Worm (Caenorhabditis elegans) whole organism, young adult: ENCODE data around the gene cox-6B.

ENCODE experiments used
- B0035.1 ChIP-seq: sonication (generic microtip); optimal IDR thresholded peaks from 2 replicates; lab custom pipeline; 2016; ENCODE audit warnings: missing genetic modification characterization, mild to moderate bottlenecking, missing compliant biosample characterization, missing genotype, missing genetic modification reagents
- D2030.7 ChIP-seq: fragments of 200-800 bp; sonication (Bioruptor generic); IDR thresholded peaks from 2 replicates; pipeline ENCODE4 v1.3.6; 2022; ENCODE audit warnings: missing genetic modification reagents, missing genetic modification characterization, missing compliant biosample characterization
- F10E7.11 ChIP-seq: sonication (generic microtip); optimal IDR thresholded peaks from 2 replicates; lab custom pipeline; 2017; ENCODE audit warnings: mild to moderate bottlenecking, missing genetic modification characterization, moderate library complexity, missing compliant biosample characterization
- F22D6.2 ChIP-seq: sonication (generic microtip); optimal IDR thresholded peaks from 2 replicates; lab custom pipeline; 2016; ENCODE audit warnings: mild to moderate bottlenecking, missing genetic modification characterization, missing compliant biosample characterization
- F37B4.10 ChIP-seq: fragments of 200-800 bp; sonication (Bioruptor generic); IDR thresholded peaks from 2 replicates; pipeline ENCODE4 v1.3.6; 2022; ENCODE audit warnings: missing genetic modification characterization, missing compliant biosample characterization
- F49E8.2 ChIP-seq: sonication (generic microtip); optimal IDR thresholded peaks from 3 replicates; lab custom pipeline; 2017; ENCODE audit warnings: missing genetic modification characterization, mild to moderate bottlenecking, missing compliant biosample characterization, antibody characterized with exemption, moderate library complexity; ENCODE audit not compliant: insufficient read depth
- F52B5.7 ChIP-seq: sonication (generic microtip); optimal IDR thresholded peaks from 2 replicates; lab custom pipeline; 2016; ENCODE audit warnings: mild to moderate bottlenecking, missing genetic modification characterization, missing compliant biosample characterization
- K11D2.4 ChIP-seq: fragments of 200-800 bp; sonication (Bioruptor generic); IDR thresholded peaks from 2 replicates; pipeline ENCODE4 v1.3.6; 2022; ENCODE audit warnings: missing genetic modification reagents, missing genetic modification characterization, missing compliant biosample characterization
- K12H6.12 ChIP-seq: fragments of 200-800 bp; sonication (Bioruptor generic); optimal IDR thresholded peaks from 2 replicates; lab custom pipeline; 2018; ENCODE audit warnings: mild to moderate bottlenecking, missing genetic modification characterization, missing compliant biosample characterization
- T07F8.4 ChIP-seq: sonication (generic microtip); optimal IDR thresholded peaks from 2 replicates; lab custom pipeline; 2016; ENCODE audit warnings: mild to moderate bottlenecking, missing genetic modification characterization, moderate library complexity, missing compliant biosample characterization
- Y56A3A.18 ChIP-seq: fragments of 200-800 bp; sonication (Bioruptor generic); IDR thresholded peaks from 2 replicates; pipeline ENCODE4 v1.3.6; 2022; ENCODE audit warnings: missing genetic modification reagents, missing genetic modification characterization, missing compliant biosample characterization
- Y79H2A.3 ChIP-seq: fragments of 200-800 bp; sonication (Bioruptor generic); conservative IDR thresholded peaks from 2 replicates; pipeline ENCODE4 v1.3.6; 2022; ENCODE audit warnings: missing genetic modification reagents, missing genetic modification characterization, missing compliant biosample characterization
- ZK185.1 ChIP-seq: sonication (generic microtip); optimal IDR thresholded peaks from 2 replicates; lab custom pipeline; 2016; ENCODE audit warnings: mild to moderate bottlenecking, missing genetic modification characterization, missing compliant biosample characterization; ENCODE audit not compliant: poor library complexity, severe bottlenecking
- aptf-2 ChIP-seq: fragments of 200-800 bp; sonication (Bioruptor generic); conservative IDR thresholded peaks from 2 replicates; pipeline ENCODE4 v1.3.6; 2022; ENCODE audit warnings: missing genetic modification reagents, missing genetic modification characterization, missing compliant biosample characterization
- aptf-3 ChIP-seq: fragments of 200-800 bp; sonication (Bioruptor generic); IDR thresholded peaks from 2 replicates; pipeline ENCODE4 v1.3.6; 2022; ENCODE audit warnings: missing genetic modification characterization, missing compliant biosample characterization
- atf-7 ChIP-seq: sonication (generic microtip); optimal IDR thresholded peaks from 2 replicates; lab custom pipeline; 2017; ENCODE audit warnings: mild to moderate bottlenecking, missing genetic modification characterization, missing compliant biosample characterization
- athp-1 ChIP-seq: sonication (generic microtip); optimal IDR thresholded peaks from 2 replicates; lab custom pipeline; 2017; ENCODE audit warnings: mild to moderate bottlenecking, missing genetic modification characterization, missing compliant biosample characterization
- attf-6 ChIP-seq: fragments of 200-800 bp; sonication (Bioruptor generic); IDR thresholded peaks from 2 replicates; pipeline ENCODE4 v1.3.6; 2022; ENCODE audit warnings: missing genetic modification reagents, missing genetic modification characterization, missing compliant biosample characterization
- bed-1 ChIP-seq: fragments of 200-800 bp; sonication (Bioruptor generic); IDR thresholded peaks from 2 replicates; pipeline ENCODE4 v1.3.6; 2022; ENCODE audit warnings: missing genetic modification reagents, missing genetic modification characterization, missing compliant biosample characterization
- ceh-100 ChIP-seq: fragments of 200-800 bp; sonication (Bioruptor generic); IDR thresholded peaks from 2 replicates; pipeline ENCODE4 v1.3.6; 2022; ENCODE audit warnings: missing genetic modification reagents, missing genetic modification characterization, missing compliant biosample characterization
- ceh-58 ChIP-seq: fragments of 200-800 bp; sonication (Bioruptor generic); IDR thresholded peaks from 2 replicates; pipeline ENCODE4 v1.3.6; 2022; ENCODE audit warnings: missing genetic modification characterization, missing compliant biosample characterization
- ceh-79 ChIP-seq: sonication (generic microtip); optimal IDR thresholded peaks from 2 replicates; lab custom pipeline; 2017; ENCODE audit warnings: mild to moderate bottlenecking, missing genetic modification characterization, missing compliant biosample characterization
- chd-7 ChIP-seq: sonication (generic microtip); optimal IDR thresholded peaks from 2 replicates; lab custom pipeline; 2016; ENCODE audit warnings: mild to moderate bottlenecking, missing genetic modification characterization, moderate library complexity, missing compliant biosample characterization
- die-1 ChIP-seq: sonication (generic microtip); optimal IDR thresholded peaks from 2 replicates; lab custom pipeline; 2016; ENCODE audit warnings: missing genotype, mild to moderate bottlenecking, missing genetic modification characterization, missing compliant biosample characterization
- dpff-1 ChIP-seq: sonication (generic microtip); optimal IDR thresholded peaks from 2 replicates; lab custom pipeline; 2017; ENCODE audit warnings: mild to moderate bottlenecking, missing genetic modification characterization, missing compliant biosample characterization
- egl-18 ChIP-seq: fragments of 200-800 bp; sonication (Bioruptor generic); IDR thresholded peaks from 2 replicates; pipeline ENCODE4 v1.3.6; 2022; ENCODE audit warnings: missing genetic modification reagents, missing genetic modification characterization, missing compliant biosample characterization
- egrh-3 ChIP-seq: fragments of 200-800 bp; sonication (Bioruptor generic); IDR thresholded peaks from 2 replicates; pipeline ENCODE4 v1.3.6; 2022; ENCODE audit warnings: missing genetic modification reagents, missing genetic modification characterization, missing compliant biosample characterization
- hlh-26 ChIP-seq: fragments of 200-800 bp; sonication (Bioruptor generic); conservative IDR thresholded peaks from 2 replicates; pipeline ENCODE4 v1.3.6; 2022; ENCODE audit warnings: missing genetic modification reagents, missing genetic modification characterization, missing compliant biosample characterization
- hmg-1.2 ChIP-seq: fragments of 200-800 bp; sonication (Bioruptor generic); IDR thresholded peaks from 2 replicates; pipeline ENCODE4 v1.3.6; 2022; ENCODE audit warnings: missing genetic modification reagents, missing genetic modification characterization, missing compliant biosample characterization
- hrde-1 ChIP-seq: sonication (generic microtip); optimal IDR thresholded peaks from 2 replicates; lab custom pipeline; 2016; ENCODE audit warnings: missing genetic modification characterization, mild to moderate bottlenecking, missing compliant biosample characterization, moderate library complexity, missing genotype, missing genetic modification reagents, borderline replicate concordance
- hsf-1 ChIP-seq: fragments of 200-800 bp; sonication (Bioruptor generic); IDR thresholded peaks from 2 replicates; pipeline ENCODE4 v1.3.6; 2022; ENCODE audit warnings: missing genetic modification reagents, missing genetic modification characterization, missing compliant biosample characterization
- lin-35 ChIP-seq, 3 experiments: fragments of 150-350 bp in 2 of 3; sonication (generic microtip) in 1 of 3; optimal IDR thresholded peaks; 2 replicates each; lab custom pipeline; 2014 to 2018; ENCODE audit warnings: missing biosample characterization in 3 of 3, missing genetic modification characterization in 3 of 3, missing genetic modification reagents in 3 of 3
- lsl-1 ChIP-seq: fragments of 200-800 bp; sonication (Bioruptor generic); optimal IDR thresholded peaks from 2 replicates; lab custom pipeline; 2018; ENCODE audit warnings: mild to moderate bottlenecking, missing genetic modification characterization, moderate library complexity, missing compliant biosample characterization
- madf-10 ChIP-seq: sonication (generic microtip); optimal IDR thresholded peaks from 2 replicates; lab custom pipeline; 2016; ENCODE audit warnings: mild to moderate bottlenecking, missing genetic modification characterization, missing compliant biosample characterization
- madf-6 ChIP-seq: fragments of 200-800 bp; sonication (Bioruptor generic); IDR thresholded peaks from 2 replicates; pipeline ENCODE4 v1.3.6; 2022; ENCODE audit warnings: missing genetic modification reagents, missing genetic modification characterization, missing compliant biosample characterization
- nfya-1 ChIP-seq: sonication (generic microtip); optimal IDR thresholded peaks from 2 replicates; lab custom pipeline; 2017; ENCODE audit warnings: antibody characterized with exemption, missing compliant biosample characterization, missing genetic modification characterization, borderline replicate concordance; ENCODE audit not compliant: insufficient read depth
- nhr-120 ChIP-seq: fragments of 200-800 bp; sonication (Bioruptor generic); IDR thresholded peaks from 2 replicates; pipeline ENCODE4 v1.3.6; 2022; ENCODE audit warnings: missing genetic modification characterization, missing compliant biosample characterization
- nhr-90 ChIP-seq: sonication (generic microtip); optimal IDR thresholded peaks from 2 replicates; lab custom pipeline; 2016; ENCODE audit warnings: missing genotype, mild to moderate bottlenecking, missing genetic modification characterization, missing compliant biosample characterization
- rec-8 ChIP-seq, 2 experiments: sonication (generic microtip); optimal IDR thresholded peaks; 2 replicates each; lab custom pipeline; 2016; ENCODE audit warnings: mild to moderate bottlenecking in 2 of 2, missing genetic modification characterization in 2 of 2, missing genetic modification reagents in 2 of 2, missing genotype in 2 of 2, missing biosample characterization in 1 of 2, missing compliant biosample characterization in 1 of 2, moderate library complexity in 1 of 2
- snpc-1.3 ChIP-seq: sonication (generic microtip); optimal IDR thresholded peaks from 2 replicates; lab custom pipeline; 2017; ENCODE audit warnings: missing genetic modification characterization, mild to moderate bottlenecking, missing compliant biosample characterization, antibody characterized with exemption, moderate library complexity, missing genotype, missing genetic modification reagents; ENCODE audit not compliant: insufficient read depth
- snpc-3.4 ChIP-seq: sonication (generic microtip); optimal IDR thresholded peaks from 2 replicates; lab custom pipeline; 2017; ENCODE audit warnings: missing genetic modification characterization, mild to moderate bottlenecking, missing compliant biosample characterization, antibody characterized with exemption, moderate library complexity, missing genotype, missing genetic modification reagents
- sptf-2 ChIP-seq: fragments of 200-800 bp; sonication (Bioruptor generic); optimal IDR thresholded peaks from 2 replicates; lab custom pipeline; 2018; ENCODE audit warnings: mild to moderate bottlenecking, missing genetic modification characterization, missing compliant biosample characterization
- tbx-9 ChIP-seq: sonication (generic microtip); optimal IDR thresholded peaks from 2 replicates; lab custom pipeline; 2016; ENCODE audit warnings: borderline replicate concordance, missing genetic modification characterization, inconsistent platforms, missing compliant biosample characterization
- unc-130 ChIP-seq: sonication (generic microtip); optimal IDR thresholded peaks from 2 replicates; lab custom pipeline; 2016; ENCODE audit warnings: missing genetic modification reagents, missing genetic modification characterization, missing compliant biosample characterization
- xnd-1 ChIP-seq: sonication (generic microtip); optimal IDR thresholded peaks from 2 replicates; lab custom pipeline; 2016; ENCODE audit warnings: missing genotype, missing genetic modification reagents, missing genetic modification characterization, missing compliant biosample characterization
- zfh-2 ChIP-seq: fragments of 200-800 bp; sonication (Bioruptor generic); conservative IDR thresholded peaks from 2 replicates; pipeline ENCODE4 v1.3.6; 2022; ENCODE audit warnings: missing genetic modification reagents, missing genetic modification characterization, missing compliant biosample characterization
- zim-3 ChIP-seq: sonication (generic microtip); optimal IDR thresholded peaks from 2 replicates; lab custom pipeline; 2017; ENCODE audit warnings: mild to moderate bottlenecking, missing genetic modification characterization, moderate library complexity, missing compliant biosample characterization
- ztf-18 ChIP-seq: sonication (generic microtip); optimal IDR thresholded peaks from 2 replicates; lab custom pipeline; 2016; ENCODE audit warnings: missing genotype, mild to moderate bottlenecking, missing genetic modification characterization, missing compliant biosample characterization

Gene cox-6B

DNA sequence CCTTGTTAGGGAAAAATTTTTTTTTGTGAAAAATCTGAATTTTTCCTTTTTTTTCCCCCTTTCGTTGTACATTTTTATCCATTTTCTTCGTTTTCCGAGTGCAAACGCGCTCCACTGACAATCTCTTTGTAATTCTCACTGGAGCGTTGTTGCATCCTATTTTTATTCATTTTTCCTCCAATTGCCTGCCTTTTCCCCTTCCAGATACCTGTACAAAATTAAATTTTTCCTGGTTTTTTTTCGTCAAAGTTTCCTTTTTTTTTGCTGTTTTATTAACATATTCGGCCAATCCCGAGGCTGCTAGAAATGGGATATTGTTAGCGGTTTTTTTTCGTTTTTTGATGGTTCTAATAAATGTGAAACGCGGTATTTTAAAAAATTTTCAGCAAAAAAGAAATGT lies 111.9 kb downstream of the cox-6B start (continued):
- TF ChIP-seq nhr-120 (GFP tag; lab: Robert Waterston, UW) (no peak), K12H6.12 (tag; lab: Kevin White, UChicago) (no peak), zim-3 (tag; lab: Kevin White, UChicago) (no peak), athp-1 (tag; lab: Kevin White, UChicago) (peak; percentile 94), hrde-1 (peak; percentile 94), lsl-1 (GFP tag; lab: Kevin White, UChicago) (peak; percentile 19), egl-18 (GFP tag; lab: Robert Waterston, UW) (no peak), aptf-3 (GFP tag; lab: Robert Waterston, UW) (no peak), rec-8 (tag; optimal IDR thresholded peaks at IDR 0.05; lab: Kevin White, UChicago) (peak in 1 of 2 experiments; percentile 15), xnd-1 (peak; percentile 7), F49E8.2 (peak; percentile 69), bed-1 (GFP tag; lab: Robert Waterston, UW) (no peak), F37B4.10 (GFP tag; lab: Robert Waterston, UW) (no peak), snpc-1.3 (tag; lab: Kevin White, UChicago) (no peak), Y79H2A.3 (no peak), K11D2.4 (GFP tag; lab: Robert Waterston, UW) (no peak), ZK185.1 (peak; percentile 30), lin-35 (GFP tag; optimal IDR thresholded peaks at IDR 0.05; lab: Kevin White, UChicago) (peak in 1 of 3 experiments; percentile 27), Y56A3A.18 (GFP tag; lab: Robert Waterston, UW) (peak; percentile 56; the same call in 1 of the 2 replicates), T07F8.4 (no peak), die-1 (tag; lab: Kevin White, UChicago) (peak; percentile 37), F10E7.11 (peak; percentile 67), zfh-2 (GFP tag; lab: Robert Waterston, UW) (no peak), unc-130 (GFP tag; lab: Kevin White, UChicago) (peak; percentile 39), egrh-3 (no peak), dpff-1 (no peak), D2030.7 (GFP tag; lab: Robert Waterston, UW) (peak; percentile 42; the same call in 1 of the 2 replicates), madf-10 (tag; lab: Kevin White, UChicago) (no peak), atf-7 (tag; lab: Kevin White, UChicago) (peak; percentile 57), hmg-1.2 (GFP tag; lab: Robert Waterston, UW) (no peak), nfya-1 (tag; lab: Kevin White, UChicago) (no peak), F52B5.7 (tag; lab: Kevin White, UChicago) (peak; percentile 89), ztf-18 (no peak), tbx-9 (no peak), ceh-79 (tag; lab: Kevin White, UChicago) (peak; percentile 85), B0035.1 (tag; lab: Kevin White, UChicago) (no peak), sptf-2 (GFP tag; lab: Kevin White, UChicago) (no peak), ceh-58 (GFP tag; lab: Robert Waterston, UW) (0 out of 2 replicates have a peak, but pooled peaks have one; percentile 63), snpc-3.4 (tag; lab: Kevin White, UChicago) (no peak), nhr-90 (no peak), hlh-26 (GFP tag; lab: Robert Waterston, UW) (no peak), aptf-2 (GFP tag; lab: Robert Waterston, UW) (no peak), F22D6.2 (tag; lab: Kevin White, UChicago) (no peak), ceh-100 (GFP tag; lab: Robert Waterston, UW) (no peak), madf-6 (GFP tag; lab: Robert Waterston, UW) (peak; percentile 38), hsf-1 (GFP tag; lab: Robert Waterston, UW) (0 out of 2 replicates have a peak, but pooled peaks have one; percentile 34), attf-6 (GFP tag; lab: Robert Waterston, UW) (0 out of 2 replicates have a peak, but pooled peaks have one; percentile 13), chd-7 (tag; lab: Kevin White, UChicago) (peak; percentile 82)
- TF ChIP-seq, all 124 proteins: peak for 44
